Worm (Caenorhabditis elegans) whole organism, midembryonic: Measurements from ENCODE around the gene ZK381.8.
A peak's percentile ranks its signal among the peaks of the same experiment; 100 is the strongest.

Source experiments
- T22C8.4 ChIP-seq: fragments of 200-800 bp; sonication (Bioruptor generic); IDR thresholded peaks from 2 replicates; pipeline ENCODE4 v1.3.6; 2022; ENCODE audit warnings: missing genetic modification characterization, missing compliant biosample characterization
- cog-1 ChIP-seq: sonication (generic microtip); optimal IDR thresholded peaks from 2 replicates; lab custom pipeline; 2016; ENCODE audit warnings: missing genetic modification characterization, missing compliant biosample characterization
- flt-1 ChIP-seq: fragments of 200-800 bp; sonication (Bioruptor generic); IDR thresholded peaks from 2 replicates; pipeline ENCODE4 v1.3.6; 2022; ENCODE audit warnings: missing genetic modification characterization, missing compliant biosample characterization
- klf-2 ChIP-seq: fragments of 200-800 bp; sonication (Bioruptor generic); conservative IDR thresholded peaks from 2 replicates; pipeline ENCODE4 v1.3.6; 2022; ENCODE audit warnings: missing genetic modification reagents, missing genetic modification characterization, missing compliant biosample characterization
- med-1 ChIP-seq: sonication (generic microtip); optimal IDR thresholded peaks from 2 replicates; lab custom pipeline; 2017; ENCODE audit warnings: missing genetic modification characterization, mild to moderate bottlenecking, missing compliant biosample characterization, antibody characterized with exemption, missing genetic modification reagents; ENCODE audit not compliant: insufficient read depth
- ref-1 ChIP-seq: fragments of 200-800 bp; sonication (Bioruptor generic); conservative IDR thresholded peaks from 2 replicates; pipeline ENCODE4 v1.3.6; 2022; ENCODE audit warnings: missing genetic modification reagents, missing genetic modification characterization, missing compliant biosample characterization
- tab-1 ChIP-seq: fragments of 200-800 bp; sonication (Bioruptor generic); IDR thresholded peaks from 2 replicates; pipeline ENCODE4 v1.3.6; 2022; ENCODE audit warnings: missing genetic modification characterization, missing compliant biosample characterization
- ztf-23 ChIP-seq: fragments of 200-800 bp; sonication (Bioruptor generic); IDR thresholded peaks from 2 replicates; pipeline ENCODE4 v1.3.6; 2022; ENCODE audit warnings: missing genetic modification reagents, missing genetic modification characterization, missing compliant biosample characterization
- ztf-29 ChIP-seq: fragments of 200-800 bp; sonication (Bioruptor generic); IDR thresholded peaks from 2 replicates; pipeline ENCODE4 v1.3.6; 2022; ENCODE audit warnings: missing genetic modification reagents, missing genetic modification characterization, missing compliant biosample characterization

The ZK381.8 gene

DNA sequence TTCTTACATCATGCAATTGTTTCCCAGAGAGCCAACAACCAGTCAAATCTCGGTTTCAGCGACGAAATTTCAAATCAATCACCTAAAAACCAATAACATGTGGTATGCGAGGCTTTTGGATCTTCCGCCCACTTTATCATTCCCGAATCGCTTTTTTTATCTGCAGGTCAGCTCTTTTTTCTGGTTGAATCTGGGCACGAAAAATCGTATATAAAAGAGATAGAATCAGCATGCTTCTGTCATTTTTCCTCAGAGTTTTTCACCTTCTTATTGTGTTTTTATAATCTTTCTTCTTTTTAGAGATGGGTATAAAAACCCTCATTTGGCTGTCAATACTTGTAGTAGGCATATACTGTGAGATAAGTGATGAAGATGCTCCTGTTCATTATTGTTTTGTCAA, 33.2 kb upstream of the ZK381.8 start, which contains the start of gene cht-3:
Gene cht-3, plus strand, starts transcription at position 301 of the 400 bp plus-strand sequence.
- TF ChIP-seq klf-2 (no peak), ref-1 (GFP tag; lab: Robert Waterston, UW) (no peak), T22C8.4 (GFP tag; lab: Robert Waterston, UW) (no peak), ztf-29 (GFP tag; lab: Robert Waterston, UW) (no peak), tab-1 (GFP tag; lab: Robert Waterston, UW) (no peak), cog-1 (tag; lab: Kevin White, UChicago) (no peak), flt-1 (GFP tag; lab: Robert Waterston, UW) (no peak), ztf-23 (no peak), med-1 (GFP tag; lab: Kevin White, UChicago) (no peak)

DNA sequence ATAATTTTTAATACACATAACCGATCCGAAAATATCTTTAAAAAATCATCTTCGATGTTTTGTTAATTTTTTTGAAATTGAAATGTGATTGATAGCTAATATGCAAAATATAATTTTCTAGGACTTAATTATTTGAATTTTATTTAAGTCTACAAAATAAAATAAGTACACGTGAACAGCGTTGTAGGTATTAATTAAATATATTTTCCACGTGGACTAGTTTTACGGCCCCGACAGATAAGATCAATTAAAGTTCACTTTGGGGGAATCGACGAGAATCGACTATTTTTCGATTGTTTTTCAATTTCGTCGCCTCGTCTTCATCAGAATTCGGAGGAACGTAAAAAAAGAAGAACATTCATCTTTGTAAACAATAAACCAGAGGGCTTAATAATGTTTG, 29.0 kb upstream of the ZK381.8 start, which contains the start of gene C25A8.5:
Gene C25A8.5, plus strand, starts transcription at position 301 of the 400 bp plus-strand sequence.
- TF ChIP-seq ref-1 (GFP tag; lab: Robert Waterston, UW) (no peak), T22C8.4 (GFP tag; lab: Robert Waterston, UW) (no peak), ztf-23 (no peak), flt-1 (GFP tag; lab: Robert Waterston, UW) (no peak), klf-2 (no peak), ztf-29 (GFP tag; lab: Robert Waterston, UW) (no peak), med-1 (GFP tag; lab: Kevin White, UChicago) (no peak), cog-1 (tag; lab: Kevin White, UChicago) (no peak), tab-1 (GFP tag; lab: Robert Waterston, UW) (no peak)

DNA sequence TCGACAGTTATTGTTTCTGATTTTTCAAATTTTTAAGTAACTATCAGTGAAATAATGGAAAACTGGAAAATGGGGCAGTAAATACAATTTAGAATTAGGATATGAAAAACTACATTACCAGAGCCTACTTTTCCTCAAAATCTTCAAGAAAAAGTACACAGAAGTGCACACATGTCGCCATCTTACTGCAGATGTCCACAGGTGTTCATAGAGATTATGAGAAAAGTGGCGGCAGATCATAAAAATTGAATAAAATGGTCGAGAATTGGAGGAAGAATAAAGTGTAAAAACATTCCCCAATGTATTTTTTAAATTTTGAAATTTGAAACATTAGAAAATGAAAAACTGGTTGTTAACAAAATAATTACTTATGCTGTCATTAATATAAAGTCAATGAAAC, 27.7 kb upstream of the ZK381.8 start:
- TF ChIP-seq klf-2 (no peak), tab-1 (GFP tag; lab: Robert Waterston, UW) (no peak), ref-1 (GFP tag; lab: Robert Waterston, UW) (no peak), ztf-23 (no peak), ztf-29 (GFP tag; lab: Robert Waterston, UW) (no peak), flt-1 (GFP tag; lab: Robert Waterston, UW) (no peak), T22C8.4 (GFP tag; lab: Robert Waterston, UW) (no peak), cog-1 (tag; lab: Kevin White, UChicago) (no peak), med-1 (GFP tag; lab: Kevin White, UChicago) (no peak)

DNA sequence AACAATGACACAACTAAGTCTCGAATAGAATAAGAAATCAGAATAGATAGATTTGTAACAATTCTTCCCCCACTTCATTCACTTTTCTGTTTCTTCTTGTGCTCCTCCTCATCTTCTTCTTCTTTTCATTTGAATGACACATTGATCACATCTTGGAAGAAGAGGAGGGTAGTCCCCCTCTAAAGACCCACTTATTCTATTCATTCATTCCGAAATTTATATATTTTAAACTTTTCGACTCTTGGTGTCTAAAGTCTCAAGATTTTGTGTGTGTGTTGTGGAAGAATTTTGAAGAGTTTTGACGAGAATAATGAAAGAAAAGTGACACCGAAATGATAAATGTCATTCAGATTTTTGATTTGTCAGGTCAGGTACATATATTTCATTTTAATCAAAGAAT, 20.9 kb upstream of the ZK381.8 start:
- no peak for TF ChIP-seq ztf-23
- TF ChIP-seq flt-1 (GFP tag; lab: Robert Waterston, UW), result no peak
- no peak for TF ChIP-seq med-1 (GFP tag; lab: Kevin White, UChicago)
- TF ChIP-seq T22C8.4 (GFP tag; lab: Robert Waterston, UW), result no peak
- no peak for TF ChIP-seq klf-2
- no peak for TF ChIP-seq tab-1 (GFP tag; lab: Robert Waterston, UW)
- no peak for TF ChIP-seq ztf-29 (GFP tag; lab: Robert Waterston, UW)
- TF ChIP-seq ref-1 (GFP tag; lab: Robert Waterston, UW), result no peak
- TF ChIP-seq cog-1 (tag; lab: Kevin White, UChicago), result no peak

DNA sequence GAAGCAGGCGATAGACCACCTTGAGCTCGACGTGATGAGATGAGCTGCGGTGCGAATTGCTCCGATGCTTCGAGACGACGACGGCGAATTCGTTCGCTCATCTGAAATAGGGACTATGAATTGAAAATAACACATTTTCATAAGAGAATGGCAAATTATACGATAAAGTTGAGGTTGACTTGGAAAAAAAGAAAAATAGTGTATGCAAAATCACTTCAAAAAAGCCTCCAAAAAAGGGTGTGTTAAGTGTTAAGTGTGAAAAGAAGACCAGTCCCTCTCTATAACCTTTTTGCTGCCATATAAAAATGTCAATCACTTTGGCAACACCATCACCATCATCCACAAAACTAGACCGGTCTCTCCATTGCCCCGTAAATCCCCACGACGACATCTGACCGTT, 16.7 kb upstream of the ZK381.8 start, which contains the start of gene prkl-1:
Gene prkl-1, minus strand, starts transcription at position 101 of the 400 bp plus-strand sequence.
- TF ChIP-seq cog-1 (tag; lab: Kevin White, UChicago) (no peak), med-1 (GFP tag; lab: Kevin White, UChicago) (no peak), ref-1 (GFP tag; lab: Robert Waterston, UW) (no peak), T22C8.4 (GFP tag; lab: Robert Waterston, UW) (no peak), tab-1 (GFP tag; lab: Robert Waterston, UW) (no peak), ztf-29 (GFP tag; lab: Robert Waterston, UW) (no peak), ztf-23 (no peak), flt-1 (GFP tag; lab: Robert Waterston, UW) (no peak), klf-2 (no peak)

DNA sequence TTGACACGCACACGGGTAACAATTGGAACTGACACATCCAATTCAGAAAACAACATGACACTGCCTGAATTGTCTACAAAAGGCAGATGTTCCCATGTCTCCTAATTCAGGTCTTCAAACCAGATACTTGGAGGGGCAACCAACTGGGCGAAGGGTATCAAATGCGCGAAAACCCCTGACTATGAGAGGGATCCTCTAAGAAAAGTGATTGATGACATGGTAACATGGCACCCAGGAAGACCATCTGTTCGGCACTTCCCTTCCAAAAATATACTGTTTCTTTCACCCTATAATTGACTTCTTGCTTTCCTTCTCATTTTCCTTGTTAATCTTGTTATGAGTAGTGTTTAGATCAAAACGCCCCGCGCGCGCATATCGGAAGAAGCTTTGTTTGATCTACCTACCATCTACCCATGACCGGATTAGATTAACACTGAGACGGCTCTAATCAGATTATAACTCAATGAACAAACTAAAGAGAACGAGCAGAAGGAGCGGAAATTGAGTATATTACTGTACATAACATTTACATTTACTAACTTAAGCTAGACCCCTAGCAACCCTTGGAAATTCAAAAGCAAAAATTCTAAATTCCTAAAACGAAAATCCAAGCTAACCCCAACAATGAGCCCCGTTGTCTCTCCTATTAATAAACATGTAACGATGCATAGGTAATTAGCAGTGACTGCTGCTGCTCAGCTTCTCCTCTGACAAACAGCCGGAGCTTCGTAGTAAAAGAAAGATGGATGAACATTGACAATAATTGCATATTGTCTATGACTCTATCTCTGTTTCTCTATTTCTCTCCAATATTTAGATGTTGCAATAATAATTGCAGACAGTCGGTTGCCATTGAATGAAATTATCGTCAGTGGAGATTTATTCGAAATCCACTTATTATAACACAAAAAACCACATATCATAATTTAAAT, 14.5 kb upstream of the ZK381.8 start:
- no peak for TF ChIP-seq ztf-29 (GFP tag; lab: Robert Waterston, UW)
- 0 out of 2 replicates have a peak, but pooled peaks have one; percentile 36 for TF ChIP-seq flt-1 (GFP tag; lab: Robert Waterston, UW)

DNA sequence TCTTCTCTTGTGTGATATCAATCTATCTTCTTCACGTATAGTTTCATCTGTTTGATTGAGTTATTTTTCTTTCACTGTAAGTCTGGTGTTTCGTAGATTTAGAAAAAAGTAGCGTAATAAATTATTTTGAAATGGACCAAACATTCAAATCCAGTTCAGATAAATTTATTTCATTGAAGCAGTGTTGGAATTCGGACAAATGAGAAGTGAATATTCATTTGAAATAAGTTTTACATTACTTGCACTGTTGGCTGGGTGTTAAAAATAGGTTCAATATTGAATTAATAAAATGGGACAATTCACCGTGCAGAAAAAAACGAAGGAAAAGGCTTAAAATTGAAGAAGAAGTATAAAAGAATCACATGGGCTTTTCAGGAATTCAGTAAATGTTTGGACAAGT, 8.5 kb upstream of the ZK381.8 start:
- TF ChIP-seq flt-1 (GFP tag; lab: Robert Waterston, UW) (no peak), ztf-23 (no peak), T22C8.4 (GFP tag; lab: Robert Waterston, UW) (no peak), cog-1 (tag; lab: Kevin White, UChicago) (no peak), ref-1 (GFP tag; lab: Robert Waterston, UW) (no peak), tab-1 (GFP tag; lab: Robert Waterston, UW) (no peak), klf-2 (no peak), med-1 (GFP tag; lab: Kevin White, UChicago) (no peak), ztf-29 (GFP tag; lab: Robert Waterston, UW) (no peak)

DNA sequence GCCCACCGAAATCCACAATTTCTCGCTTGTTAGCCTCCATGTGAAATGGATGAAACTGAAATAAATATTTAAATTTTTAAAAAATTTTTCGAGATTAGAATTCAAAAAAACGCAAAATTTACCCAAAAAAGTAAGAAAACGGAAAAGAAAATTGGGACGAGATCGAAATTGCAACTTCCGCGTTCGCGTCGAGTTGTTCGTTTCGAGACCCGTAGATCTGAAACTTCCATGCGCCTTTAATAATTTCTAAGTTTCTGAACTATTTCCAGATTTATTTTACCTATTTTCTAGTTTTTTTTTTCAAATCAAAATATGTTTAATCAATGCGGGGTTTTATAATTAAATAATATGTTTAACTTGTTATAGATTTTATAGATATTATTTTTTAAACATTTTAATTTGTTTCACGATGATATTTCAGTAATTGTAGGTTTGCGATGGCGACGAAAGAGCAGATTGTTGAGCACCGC, 7.0 kb upstream of the ZK381.8 start, which contains the start of the genes pgl-1 and him-3:
Gene pgl-1, minus strand, starts transcription at position 230 of the 470 bp plus-strand sequence.
Gene him-3, plus strand, starts transcription at position 420 of the 470 bp plus-strand sequence.
- no peak for TF ChIP-seq med-1 (GFP tag; lab: Kevin White, UChicago)
- no peak for TF ChIP-seq tab-1 (GFP tag; lab: Robert Waterston, UW)
- no peak for TF ChIP-seq ztf-29 (GFP tag; lab: Robert Waterston, UW)
- no peak for TF ChIP-seq flt-1 (GFP tag; lab: Robert Waterston, UW)
- TF ChIP-seq ztf-23, result no peak
- TF ChIP-seq T22C8.4 (GFP tag; lab: Robert Waterston, UW), result no peak
- no peak for TF ChIP-seq cog-1 (tag; lab: Kevin White, UChicago)
- no peak for TF ChIP-seq klf-2
- TF ChIP-seq ref-1 (GFP tag; lab: Robert Waterston, UW), result no peak
